Fruit fly (Drosophila melanogaster): ENCODE measurements around the gene CG5541.

DNA sequence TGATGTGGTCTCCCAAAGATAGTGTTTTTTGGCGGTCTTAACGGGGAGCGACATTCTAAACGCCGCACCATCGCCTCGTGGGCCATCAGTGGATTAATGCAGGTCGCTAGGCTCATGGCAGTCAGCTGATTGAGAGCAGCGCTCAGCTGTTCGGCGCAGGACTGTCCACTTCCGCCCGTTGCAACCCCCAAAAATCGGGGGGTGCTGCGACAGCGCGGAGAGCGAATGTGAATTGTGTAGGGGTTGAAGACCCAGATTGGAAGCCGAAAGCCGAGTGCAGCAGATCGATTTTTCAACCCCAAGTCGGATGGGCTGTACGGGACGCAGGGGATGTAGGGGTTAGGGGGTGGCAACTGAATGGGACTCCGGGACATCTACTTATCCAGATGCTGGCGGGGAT is 18.7 kb downstream of the CG5541 start:
- TF ChIP-seq h (optimal IDR thresholded peaks at IDR 0.05) (no peak), insv (optimal IDR thresholded peaks at IDR 0.05) (no peak)
